Fruit fly (Drosophila melanogaster) whole organism: Measurements from ENCODE around the gene CG3690.

Experiments
- CG8478 ChIP-seq: fragments of >200 bp; optimal IDR thresholded peaks from 2 replicates; lab custom pipeline; 2018; ENCODE audit warnings: inconsistent platforms
- Dll ChIP-seq: fragments of >200 bp; optimal IDR thresholded peaks from 2 replicates; lab custom pipeline; 2017
- EcR ChIP-seq, 2 experiments: fragments of >200 bp; optimal IDR thresholded peaks; 2 replicates each; lab custom pipeline; 2017; ENCODE audit warnings: missing biosample characterization in 2 of 2, missing genetic modification characterization in 2 of 2, missing genetic modification reagents in 2 of 2
- pan ChIP-seq: fragments of >200 bp; optimal IDR thresholded peaks from 2 replicates; lab custom pipeline; 2017
- psq ChIP-seq: fragments of >200 bp; optimal IDR thresholded peaks from 2 replicates; lab custom pipeline; 2017
- usp ChIP-seq: fragments of >200 bp; optimal IDR thresholded peaks from 2 replicates; lab custom pipeline; 2017; ENCODE audit warnings: missing biosample characterization, missing genetic modification characterization, mixed read lengths

CG3690 gene

dm6 chrX:940580-941184 lies 11.0 kb downstream of the CG3690 start, which contains the start of the genes CG3704 and mus81:
Gene CG3704, minus strand, starts transcription at chrX:940805.
Gene mus81, plus strand, starts transcription at chrX:941075.
- TF ChIP-seq Dll (lab: Kevin White, UChicago) (peak; percentile 27), EcR (GFP tag; optimal IDR thresholded peaks at IDR 0.05; lab: Kevin White, UChicago) (no peak)

- no peak for TF ChIP-seq psq (lab: Kevin White, UChicago)
- no peak for TF ChIP-seq pan (lab: Kevin White, UChicago)
- no peak for TF ChIP-seq Dll (lab: Kevin White, UChicago)
- no peak for TF ChIP-seq usp (GFP tag; lab: Kevin White, UChicago)
- TF ChIP-seq EcR (GFP tag; optimal IDR thresholded peaks at IDR 0.05; lab: Kevin White, UChicago): no peak
- no peak for TF ChIP-seq CG8478
Observed at dm6 chrX:935901-936207, 15.8 kb downstream of the CG3690 start.

- TF ChIP-seq EcR (GFP tag; optimal IDR thresholded peaks at IDR 0.05; lab: Kevin White, UChicago) (no peak), CG8478 (peak; percentile 4)
Observed at dm6 chrX:935049-935900, 16.4 kb downstream of the CG3690 start, which contains the start of gene TRAM. Gene TRAM, plus strand, starts transcription at chrX:935232.

dm6 chrX:933997-934396 lies 17.7 kb downstream of the CG3690 start:
- TF ChIP-seq pan (lab: Kevin White, UChicago): no peak
- no peak for TF ChIP-seq Dll (lab: Kevin White, UChicago)
- TF ChIP-seq usp (GFP tag; lab: Kevin White, UChicago): no peak
- TF ChIP-seq CG8478: no peak

- TF ChIP-seq usp (GFP tag; lab: Kevin White, UChicago): no peak
- no peak for TF ChIP-seq CG8478
- no peak for TF ChIP-seq Dll (lab: Kevin White, UChicago)
- TF ChIP-seq EcR (GFP tag; optimal IDR thresholded peaks at IDR 0.05; lab: Kevin White, UChicago): no peak
- no peak for TF ChIP-seq psq (lab: Kevin White, UChicago)
- TF ChIP-seq pan (lab: Kevin White, UChicago): no peak
Observed at dm6 chrX:932859-933258, 18.8 kb downstream of the CG3690 start.

DNA sequence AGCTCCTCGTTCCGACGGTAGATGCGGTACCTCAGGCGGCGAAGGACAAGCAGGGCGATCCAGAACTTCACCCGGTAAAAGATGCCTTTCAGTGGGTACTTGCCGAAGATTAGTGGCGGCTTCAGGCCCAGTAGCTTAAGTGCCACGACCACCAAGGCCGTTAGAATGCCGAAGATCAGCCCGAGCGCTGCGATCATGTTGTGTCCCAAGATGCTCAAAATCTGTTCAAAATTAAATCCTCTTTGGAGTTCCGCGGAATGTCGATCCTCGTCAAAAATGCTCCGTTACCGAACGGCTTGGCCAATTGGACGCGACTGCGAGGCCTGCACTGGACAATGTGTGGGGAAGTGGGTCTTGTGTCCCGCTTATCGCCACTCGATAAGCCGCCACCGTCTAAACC lies 19.5 kb downstream of the CG3690 start, which contains the start of the genes CG32815 and CG3706:
TSS of gene CG32815 (plus strand) at position 301 of the 400 bp plus-strand sequence.
TSS of gene CG3706 (minus strand) at position 310 of the 400 bp plus-strand sequence.
- TF ChIP-seq psq (lab: Kevin White, UChicago) (no peak), usp (GFP tag; lab: Kevin White, UChicago) (no peak), CG8478 (no peak), EcR (GFP tag; optimal IDR thresholded peaks at IDR 0.05; lab: Kevin White, UChicago) (no peak), Dll (lab: Kevin White, UChicago) (no peak), pan (lab: Kevin White, UChicago) (no peak)

- no peak for TF ChIP-seq Dll (lab: Kevin White, UChicago)
Observed at dm6 chrX:930048-930800, 21.5 kb downstream of the CG3690 start, which contains the start of gene CG3708. Gene CG3708, minus strand, starts transcription at chrX:930098.

DNA sequence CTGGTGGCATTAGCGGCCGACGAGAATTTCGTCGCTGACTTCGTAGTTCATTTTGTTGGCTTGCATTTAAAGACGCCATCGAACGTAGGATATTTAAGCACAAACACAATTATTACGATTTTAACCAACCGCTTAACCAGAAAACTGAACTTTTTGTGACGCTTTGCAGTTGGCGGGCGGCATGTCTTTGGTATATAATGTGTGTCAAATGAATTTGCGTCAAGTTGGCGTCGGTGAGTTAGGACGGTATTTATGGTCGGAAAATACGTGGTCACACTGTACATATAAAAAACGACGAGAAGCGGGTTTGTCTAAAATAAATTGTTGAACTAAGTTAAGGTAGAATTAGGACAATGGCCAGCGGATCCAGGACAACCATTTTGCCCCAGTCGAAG lies 23.8 kb downstream of the CG3690 start, which contains the start of the genes CG43867 and MED22:
TSS of gene CG43867 (minus strand) at position 113 of the 395 bp plus-strand sequence.
TSS of gene MED22 (plus strand) at position 277 of the 395 bp plus-strand sequence.
- no peak for TF ChIP-seq EcR (GFP tag; optimal IDR thresholded peaks at IDR 0.05; lab: Kevin White, UChicago)
- no peak for TF ChIP-seq Dll (lab: Kevin White, UChicago)
- TF ChIP-seq pan (lab: Kevin White, UChicago): no peak
- TF ChIP-seq usp (GFP tag; lab: Kevin White, UChicago): no peak
- no peak for TF ChIP-seq CG8478
- TF ChIP-seq psq (lab: Kevin White, UChicago): no peak

DNA sequence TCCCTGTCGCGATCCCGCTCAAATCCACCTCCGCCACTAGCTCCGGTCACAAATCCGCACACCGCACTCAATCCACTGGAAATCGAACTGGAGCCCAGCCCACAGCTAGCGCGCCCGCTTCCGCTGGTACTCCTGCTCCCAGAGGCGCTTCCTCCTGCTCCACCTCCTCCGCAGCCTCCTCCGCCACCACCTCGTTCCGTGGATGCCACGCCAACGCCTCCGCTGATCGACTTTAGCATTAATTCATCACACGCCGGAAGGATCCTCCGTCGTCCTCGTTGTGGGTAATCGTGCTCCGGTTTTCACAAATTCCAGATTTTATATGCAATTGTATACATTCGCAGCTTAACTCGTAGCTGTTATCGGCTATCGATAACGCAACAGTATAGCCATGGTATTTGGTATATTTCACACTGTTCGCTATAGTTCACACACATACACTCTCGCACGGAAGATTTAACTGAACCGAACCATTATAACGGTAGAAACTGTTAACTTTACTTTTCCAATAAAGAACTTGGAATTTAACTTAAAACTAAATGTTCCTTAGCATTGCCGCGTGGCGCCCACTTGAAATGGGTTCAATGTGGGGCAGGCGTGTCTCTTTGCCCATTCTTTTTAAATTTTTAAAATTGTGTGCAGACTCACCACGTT lies 24.4 kb downstream of the CG3690 start, which contains the start of gene Lztr1:
TSS of gene Lztr1 (minus strand) at position 374 of the 654 bp plus-strand sequence.
- TF ChIP-seq CG8478 (no peak), EcR (GFP tag; optimal IDR thresholded peaks at IDR 0.05; lab: Kevin White, UChicago) (no peak), pan (lab: Kevin White, UChicago) (no peak), usp (GFP tag; lab: Kevin White, UChicago) (no peak), Dll (lab: Kevin White, UChicago) (no peak), psq (lab: Kevin White, UChicago) (no peak)

dm6 chrX:921359-921758 lies 30.3 kb downstream of the CG3690 start:
- no peak for TF ChIP-seq CG8478
- no peak for TF ChIP-seq Dll (lab: Kevin White, UChicago)
- TF ChIP-seq usp (GFP tag; lab: Kevin White, UChicago): no peak
- TF ChIP-seq EcR (GFP tag; optimal IDR thresholded peaks at IDR 0.05; lab: Kevin White, UChicago): no peak
- no peak for TF ChIP-seq psq (lab: Kevin White, UChicago)
- no peak for TF ChIP-seq pan (lab: Kevin White, UChicago)
